Fruit fly (Drosophila melanogaster) whole organism, adult: Measurements from ENCODE around the gene Cyp4g15.

ENCODE experiments used
- CG11617 ChIP-seq: fragments of 200-800 bp; sonication (Bioruptor generic); optimal IDR thresholded peaks from 2 replicates; lab custom pipeline; 2017; ENCODE audit warnings: mild to moderate bottlenecking, missing biosample characterization, missing genetic modification reagents, missing genetic modification characterization
- CG12768 ChIP-seq: fragments of 200-800 bp; sonication (Bioruptor generic); optimal IDR thresholded peaks from 2 replicates; lab custom pipeline; 2017; ENCODE audit warnings: missing biosample characterization, missing genetic modification characterization, mild to moderate bottlenecking, moderate library complexity, missing genetic modification reagents
- CG14711 ChIP-seq: fragments of 200-800 bp; sonication (Bioruptor generic); optimal IDR thresholded peaks from 2 replicates; lab custom pipeline; 2018; ENCODE audit warnings: missing biosample characterization, mild to moderate bottlenecking, missing genetic modification characterization, moderate library complexity
- CG1620 ChIP-seq: fragments of 200-800 bp; sonication (Bioruptor generic); optimal IDR thresholded peaks from 2 replicates; lab custom pipeline; 2016; ENCODE audit warnings: missing biosample characterization, missing genetic modification characterization
- CG33017 ChIP-seq: fragments of 200-800 bp; sonication (Bioruptor generic); optimal IDR thresholded peaks from 2 replicates; lab custom pipeline; 2018; ENCODE audit warnings: missing biosample characterization, mild to moderate bottlenecking, missing genetic modification characterization, moderate library complexity
- CG5204 ChIP-seq: fragments of 200-800 bp; sonication (Bioruptor generic); optimal IDR thresholded peaks from 2 replicates; lab custom pipeline; 2016; ENCODE audit warnings: missing biosample characterization, missing genetic modification characterization
- CG7045 ChIP-seq: fragments of 200-800 bp; sonication (Bioruptor generic); optimal IDR thresholded peaks from 2 replicates; lab custom pipeline; 2017; ENCODE audit warnings: missing biosample characterization, mild to moderate bottlenecking, missing genetic modification characterization
- CG7101 ChIP-seq: fragments of 200-800 bp; sonication (Bioruptor generic); optimal IDR thresholded peaks from 2 replicates; lab custom pipeline; 2018; ENCODE audit warnings: missing biosample characterization, mild to moderate bottlenecking, missing genetic modification characterization, moderate library complexity
- Clk ChIP-seq: fragments of 200-800 bp; sonication (Bioruptor generic); optimal IDR thresholded peaks from 2 replicates; lab custom pipeline; 2017; ENCODE audit warnings: missing biosample characterization, missing genetic modification characterization
- Crg-1 ChIP-seq: fragments of 200-800 bp; sonication (Bioruptor generic); optimal IDR thresholded peaks from 2 replicates; lab custom pipeline; 2016; ENCODE audit warnings: missing biosample characterization, missing genetic modification characterization
- Hr96 ChIP-seq: fragments of 200-800 bp; sonication (Bioruptor generic); optimal IDR thresholded peaks from 2 replicates; lab custom pipeline; 2016; ENCODE audit warnings: missing biosample characterization, missing genetic modification characterization
- Mnt ChIP-seq: fragments of 200-800 bp; sonication (Bioruptor generic); optimal IDR thresholded peaks from 2 replicates; lab custom pipeline; 2016; ENCODE audit warnings: missing biosample characterization, mild to moderate bottlenecking, missing genetic modification characterization
- bab1 ChIP-seq: fragments of 200-800 bp; sonication (Bioruptor generic); optimal IDR thresholded peaks from 3 replicates; lab custom pipeline; 2019; ENCODE audit warnings: missing biosample characterization, mild to moderate bottlenecking, missing genetic modification characterization, moderate library complexity
- cic ChIP-seq: fragments of 200-800 bp; sonication (Bioruptor generic); optimal IDR thresholded peaks from 2 replicates; lab custom pipeline; 2017; ENCODE audit warnings: missing biosample characterization, mild to moderate bottlenecking, missing genetic modification characterization, moderate library complexity
- cnc ChIP-seq, 2 experiments: fragments of >200 bp; optimal IDR thresholded peaks; 2 replicates each; lab custom pipeline; 2017
- kay ChIP-seq: fragments of 200-800 bp; sonication (Bioruptor generic); peaks from one replicate; lab custom pipeline; 2016; ENCODE audit warnings: missing biosample characterization, missing genetic modification characterization, borderline replicate concordance
- ovo ChIP-seq: fragments of 200-800 bp; sonication (Bioruptor generic); optimal IDR thresholded peaks from 2 replicates; lab custom pipeline; 2016; ENCODE audit warnings: missing biosample characterization, missing genetic modification characterization
- pad ChIP-seq: fragments of 200-800 bp; sonication (Bioruptor generic); optimal IDR thresholded peaks from 3 replicates; lab custom pipeline; 2017; ENCODE audit warnings: missing biosample characterization, missing genetic modification characterization, mild to moderate bottlenecking, moderate library complexity, missing genetic modification reagents
- tj ChIP-seq: fragments of 200-800 bp; sonication (Bioruptor generic); optimal IDR thresholded peaks from 3 replicates; lab custom pipeline; 2017; ENCODE audit warnings: missing biosample characterization, mild to moderate bottlenecking, missing genetic modification characterization, moderate library complexity
- toe ChIP-seq: fragments of 200-800 bp; sonication (Bioruptor generic); optimal IDR thresholded peaks from 2 replicates; lab custom pipeline; 2016; ENCODE audit warnings: missing biosample characterization, missing genetic modification characterization

The Cyp4g15 gene

DNA sequence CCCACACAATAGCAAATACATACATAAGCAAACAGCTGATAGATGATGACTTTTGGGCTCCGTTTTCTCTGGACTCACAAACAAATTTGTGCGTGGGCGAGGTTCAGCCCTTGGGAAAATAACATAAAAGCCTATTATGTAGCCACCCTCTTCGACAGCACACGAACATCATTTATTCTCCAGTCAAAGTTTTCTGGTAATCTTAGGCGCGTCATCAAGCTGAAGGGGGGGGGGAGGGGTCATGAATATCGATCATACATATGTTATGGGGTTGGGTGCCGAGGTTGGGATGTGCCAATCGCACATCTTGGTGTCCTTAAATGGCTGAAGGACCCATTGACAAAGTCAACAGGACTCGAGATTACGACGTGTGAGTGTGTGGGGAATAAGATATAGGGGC is 21.3 kb downstream of the Cyp4g15 start:
- TF ChIP-seq Clk = no peak
- TF ChIP-seq bab1 (GFP tag; lab: Kevin White, UChicago) = no peak
- TF ChIP-seq CG12768 (GFP tag; lab: Kevin White, UChicago) = no peak

DNA sequence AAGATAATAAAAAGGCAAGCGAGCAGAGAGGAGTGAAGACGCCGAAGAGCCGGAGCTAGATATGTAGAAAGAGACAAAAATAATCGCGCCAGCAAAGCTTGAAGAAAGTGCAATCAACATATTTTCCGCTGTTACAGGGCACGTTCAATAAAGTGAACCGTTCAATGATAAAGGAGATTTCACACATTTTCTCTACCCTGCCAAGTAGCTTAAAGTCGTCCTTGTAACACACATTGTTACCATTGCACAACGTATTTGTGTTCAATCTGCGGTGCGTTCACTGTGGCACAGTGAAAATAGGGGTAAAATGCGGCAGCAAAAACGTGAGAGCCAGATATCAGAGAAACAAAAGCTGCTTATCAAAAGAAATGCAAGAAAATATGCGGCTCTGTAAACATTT is 22.6 kb downstream of the Cyp4g15 start:
- TF ChIP-seq CG1620 (GFP tag; lab: Kevin White, UChicago) = peak; percentile 8
- peak; percentile 26 for TF ChIP-seq CG7101
- no peak for TF ChIP-seq ovo (GFP tag; lab: Kevin White, UChicago)
- TF ChIP-seq cnc (optimal IDR thresholded peaks at IDR 0.05; lab: Kevin White, UChicago) = no peak
- peak; percentile 58 for TF ChIP-seq CG14711 (tag; lab: Kevin White, UChicago)
- TF ChIP-seq bab1 (GFP tag; lab: Kevin White, UChicago) = peak; percentile 71
- peak; percentile 9 for TF ChIP-seq tj (GFP tag; lab: Kevin White, UChicago)
- no peak for TF ChIP-seq CG33017 (tag; lab: Kevin White, UChicago)
- TF ChIP-seq CG5204 (GFP tag; lab: Kevin White, UChicago) = no peak

DNA sequence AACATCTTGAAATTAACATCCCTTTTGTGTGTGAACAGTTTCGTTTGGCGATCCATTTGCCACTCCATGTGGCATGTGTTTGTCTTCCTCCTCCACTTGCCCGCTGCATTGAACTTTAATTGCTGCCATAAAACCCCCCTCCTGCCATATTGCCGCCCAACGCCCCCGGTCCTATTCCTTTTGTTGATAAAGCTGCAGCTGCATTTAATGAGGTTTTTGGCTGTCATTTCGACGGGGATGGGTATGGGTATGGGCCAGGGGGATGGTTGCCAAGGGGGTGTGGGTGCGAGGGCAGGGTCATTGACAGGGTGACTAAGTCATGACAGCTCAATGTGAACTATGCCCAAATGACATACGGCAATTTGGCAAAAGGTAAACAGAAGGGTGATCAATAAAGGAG is 23.4 kb downstream of the Cyp4g15 start:
- TF ChIP-seq bab1 (GFP tag; lab: Kevin White, UChicago) = no peak

DNA sequence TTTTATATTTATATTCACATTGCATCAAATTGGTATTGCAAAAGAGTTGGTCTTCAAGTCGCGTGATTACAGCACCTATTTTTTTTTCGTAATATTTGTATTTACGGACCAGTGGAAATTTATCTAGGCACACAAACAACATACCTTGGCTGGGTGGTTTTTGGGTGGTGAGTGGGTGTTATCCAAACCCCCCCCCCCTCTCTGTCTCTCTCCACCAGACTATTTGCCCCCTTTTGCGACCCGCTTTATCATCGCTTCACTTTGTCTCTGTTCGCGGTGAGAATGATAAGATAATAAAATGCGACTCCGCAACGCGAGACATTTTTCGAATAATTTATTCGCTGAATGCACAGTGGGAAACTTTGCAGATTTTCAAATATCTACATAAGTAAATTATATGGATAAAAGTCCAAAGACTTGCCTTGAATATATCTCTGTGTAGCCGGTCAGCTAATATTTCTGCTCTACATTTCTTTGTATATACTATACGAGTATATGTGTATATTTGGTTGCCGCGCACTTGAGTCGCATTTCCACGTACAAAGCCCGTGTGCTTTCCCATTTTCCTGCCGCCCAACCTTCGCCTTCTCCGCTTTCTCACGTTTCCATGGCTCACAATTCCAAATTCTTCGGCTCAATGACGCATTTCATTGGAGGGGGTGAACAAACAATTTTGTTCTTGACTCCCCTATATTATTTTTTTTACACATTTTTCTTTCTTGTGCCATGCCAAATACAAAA is 24.5 kb downstream of the Cyp4g15 start:
- TF ChIP-seq ovo (GFP tag; lab: Kevin White, UChicago) = no peak
- TF ChIP-seq CG5204 (GFP tag; lab: Kevin White, UChicago) = no peak
- peak; percentile 45 for TF ChIP-seq kay (GFP tag; lab: Kevin White, UChicago)
- TF ChIP-seq Mnt (GFP tag; lab: Kevin White, UChicago) = no peak
- TF ChIP-seq CG1620 (GFP tag; lab: Kevin White, UChicago) = no peak
- no peak for TF ChIP-seq pad (GFP tag; lab: Kevin White, UChicago)
- TF ChIP-seq tj (GFP tag; lab: Kevin White, UChicago) = peak; percentile 65
- TF ChIP-seq cnc (optimal IDR thresholded peaks at IDR 0.05; lab: Kevin White, UChicago) = no peak
- TF ChIP-seq CG7045 (GFP tag; lab: Kevin White, UChicago) = no peak
- TF ChIP-seq Crg-1 = no peak
- no peak for TF ChIP-seq Clk
- TF ChIP-seq CG7101 = peak; percentile 37
- peak; percentile 24 for TF ChIP-seq bab1 (GFP tag; lab: Kevin White, UChicago)
- TF ChIP-seq CG11617 (GFP tag; lab: Kevin White, UChicago) = peak; percentile 16
- no peak for TF ChIP-seq Hr96 (GFP tag; lab: Kevin White, UChicago)

DNA sequence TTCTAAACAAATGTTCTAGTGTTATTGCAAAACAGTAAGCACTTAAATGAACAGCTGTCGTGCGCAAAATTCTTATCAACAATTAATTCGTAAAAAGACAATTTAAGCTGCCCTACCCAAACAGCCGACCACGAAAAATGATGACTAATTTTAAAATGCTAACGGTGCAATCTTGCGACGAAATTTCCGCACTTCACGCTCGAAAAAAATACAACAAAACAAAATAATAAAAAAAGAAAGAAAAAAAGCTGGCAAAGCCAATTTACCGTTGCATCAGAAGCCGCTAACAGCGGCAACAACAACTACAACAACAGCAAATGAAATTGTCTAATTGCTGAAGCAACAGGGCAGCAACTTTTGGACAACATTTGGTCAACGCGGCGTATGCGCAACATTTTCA is 26.8 kb downstream of the Cyp4g15 start:
- peak; percentile 2 for TF ChIP-seq bab1 (GFP tag; lab: Kevin White, UChicago)
- TF ChIP-seq Crg-1 = no peak
- peak; percentile 97 for TF ChIP-seq tj (GFP tag; lab: Kevin White, UChicago)
- TF ChIP-seq ovo (GFP tag; lab: Kevin White, UChicago) = peak; percentile 26
- TF ChIP-seq CG33017 (tag; lab: Kevin White, UChicago) = no peak
- TF ChIP-seq CG7101 = no peak

dm6 chrX:11506210-11506609 is 29.4 kb downstream of the Cyp4g15 start:
- TF ChIP-seq CG1620 (GFP tag; lab: Kevin White, UChicago) (no peak), CG11617 (GFP tag; lab: Kevin White, UChicago) (no peak), CG12768 (GFP tag; lab: Kevin White, UChicago) (no peak), Clk (no peak), bab1 (GFP tag; lab: Kevin White, UChicago) (no peak), CG7101 (no peak), cnc (optimal IDR thresholded peaks at IDR 0.05; lab: Kevin White, UChicago) (no peak), Crg-1 (no peak), cic (GFP tag; lab: Kevin White, UChicago) (no peak)

DNA sequence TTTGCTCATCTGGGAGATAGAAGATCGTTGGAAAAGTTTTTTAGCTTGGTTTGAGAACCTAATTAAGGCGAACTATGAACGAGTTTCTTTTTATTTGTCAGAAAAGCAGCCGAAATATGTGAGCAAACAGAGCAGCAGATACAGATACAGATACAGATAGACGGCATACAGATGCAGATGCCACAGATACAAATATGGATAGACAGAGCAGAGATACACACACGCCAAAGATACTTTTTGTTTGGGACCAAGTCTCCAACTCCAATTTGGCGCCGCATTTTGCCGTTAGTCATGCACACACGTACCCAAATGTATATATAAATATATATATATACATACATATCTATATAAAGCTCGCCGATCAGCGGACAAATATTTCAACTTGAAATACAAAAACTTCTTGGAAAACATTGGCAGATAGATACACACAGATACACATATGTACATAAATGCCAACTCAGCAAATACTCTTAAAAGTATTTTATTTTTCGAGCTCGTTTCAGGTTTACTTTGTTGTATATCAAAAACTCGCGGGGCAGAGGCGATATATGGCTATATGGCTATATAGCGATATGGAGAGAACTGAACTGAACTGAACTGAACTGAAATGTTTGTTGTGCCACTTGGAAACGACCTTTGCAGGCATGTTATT is 33.4 kb downstream of the Cyp4g15 start:
- TF ChIP-seq ovo (GFP tag; lab: Kevin White, UChicago) (no peak), tj (GFP tag; lab: Kevin White, UChicago) (peak; percentile 74)

dm6 chrX:11511299-11511698 is 34.4 kb downstream of the Cyp4g15 start:
- TF ChIP-seq CG7045 (GFP tag; lab: Kevin White, UChicago) = no peak
- no peak for TF ChIP-seq CG33017 (tag; lab: Kevin White, UChicago)
- no peak for TF ChIP-seq cic (GFP tag; lab: Kevin White, UChicago)
- no peak for TF ChIP-seq kay (GFP tag; lab: Kevin White, UChicago)
- TF ChIP-seq CG5204 (GFP tag; lab: Kevin White, UChicago) = no peak
- no peak for TF ChIP-seq tj (GFP tag; lab: Kevin White, UChicago)
- TF ChIP-seq CG12768 (GFP tag; lab: Kevin White, UChicago) = no peak
- no peak for TF ChIP-seq Hr96 (GFP tag; lab: Kevin White, UChicago)
- TF ChIP-seq Crg-1 = no peak
- TF ChIP-seq CG1620 (GFP tag; lab: Kevin White, UChicago) = no peak
- no peak for TF ChIP-seq CG14711 (tag; lab: Kevin White, UChicago)
- no peak for TF ChIP-seq CG7101
- TF ChIP-seq pad (GFP tag; lab: Kevin White, UChicago) = no peak
- no peak for TF ChIP-seq Clk
- no peak for TF ChIP-seq bab1 (GFP tag; lab: Kevin White, UChicago)
- TF ChIP-seq toe (GFP tag; lab: Kevin White, UChicago) = no peak
- TF ChIP-seq CG11617 (GFP tag; lab: Kevin White, UChicago) = no peak
- no peak for TF ChIP-seq ovo (GFP tag; lab: Kevin White, UChicago)
- TF ChIP-seq Mnt (GFP tag; lab: Kevin White, UChicago) = no peak
- no peak for TF ChIP-seq cnc (optimal IDR thresholded peaks at IDR 0.05; lab: Kevin White, UChicago)
